Worm (Caenorhabditis elegans): Measurements from ENCODE around the gene cnd-1.

DNA sequence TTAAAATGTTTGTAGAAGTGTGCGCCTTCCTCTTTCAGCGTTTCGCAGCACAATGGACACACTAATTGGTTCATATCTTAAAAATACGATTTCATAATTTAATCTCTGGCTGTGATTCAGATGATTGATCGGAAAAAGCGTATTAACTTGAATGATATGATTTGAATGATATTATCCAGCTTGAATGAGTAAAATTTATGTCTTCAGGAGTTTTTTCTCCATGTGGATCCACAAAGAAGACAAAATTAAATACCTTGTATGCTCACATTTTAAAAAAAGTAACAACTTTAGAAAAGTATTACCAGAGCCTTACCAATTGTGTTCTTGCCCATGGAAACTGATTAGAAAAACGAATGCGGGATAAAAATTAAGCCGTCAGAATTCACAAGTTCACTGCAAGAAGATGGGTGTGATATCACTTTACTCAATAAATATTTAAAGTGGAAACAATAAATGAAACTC is 29.0 kb upstream of the cnd-1 start, which contains the start of gene ztf-8:
- TF ChIP-seq ama-1 (optimal IDR thresholded peaks at IDR 0.05): no peak
- TF ChIP-seq ets-7 (tag; optimal IDR thresholded peaks at IDR 0.05): no peak
- TF ChIP-seq ceh-36 (tag; optimal IDR thresholded peaks at IDR 0.05): no peak
- TF ChIP-seq B0310.2 (tag; optimal IDR thresholded peaks at IDR 0.05): no peak
- no peak for TF ChIP-seq scrt-1 (GFP tag; IDR thresholded peaks at IDR 0.05)

Data from whole organism, early embryonic.